Worm (Caenorhabditis elegans): ENCODE results near the gene inx-10.
A peak's percentile ranks its signal among the peaks of the same experiment; 100 is the strongest.

The inx-10 gene

DNA sequence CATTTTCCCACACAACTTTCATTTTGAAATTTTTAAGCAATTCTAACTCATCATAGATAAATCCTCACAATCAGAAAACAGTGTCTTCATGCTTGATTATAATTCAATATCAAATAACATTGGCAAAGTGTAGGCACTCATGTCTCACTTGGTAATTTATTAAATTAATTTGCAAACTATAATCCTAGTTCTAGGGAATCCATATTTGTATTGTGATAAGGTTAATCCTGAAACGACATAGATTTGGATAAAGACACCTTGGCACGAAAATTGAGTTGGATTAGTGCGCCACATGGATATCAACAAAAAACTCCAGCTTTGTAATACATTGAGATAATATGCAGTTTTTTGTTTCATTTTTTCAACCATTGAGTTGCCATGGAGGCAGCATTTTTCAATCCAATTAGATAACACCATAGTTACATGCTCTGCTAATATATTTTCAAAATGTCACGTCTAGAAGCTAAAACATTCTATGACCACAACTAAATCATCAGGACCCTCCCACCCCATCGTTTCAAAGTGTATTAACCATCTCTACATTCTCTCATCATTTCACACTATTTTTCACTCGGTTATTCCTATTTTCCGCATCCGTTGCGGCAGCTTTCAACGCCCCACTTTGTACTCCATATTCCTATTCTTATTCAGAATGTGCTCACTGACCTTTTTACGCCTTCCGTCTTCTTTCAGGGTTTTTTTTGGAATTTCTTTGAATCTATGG lies 23.4 kb downstream of the inx-10 start:
- TF ChIP-seq Y53G8AR.9 (GFP tag; conservative IDR thresholded peaks at IDR 0.05): no peak
- no peak for TF ChIP-seq bed-1 (GFP tag; IDR thresholded peaks at IDR 0.05)
- TF ChIP-seq attf-3 (GFP tag; conservative IDR thresholded peaks at IDR 0.05): no peak
- TF ChIP-seq snpc-1.1 (tag; optimal IDR thresholded peaks at IDR 0.05; ENCODE audit: insufficient read depth): no peak
- TF ChIP-seq ztf-18 (tag; optimal IDR thresholded peaks at IDR 0.05): no peak
- TF ChIP-seq somi-1 (GFP tag; optimal IDR thresholded peaks at IDR 0.05): no peak
- TF ChIP-seq hsf-1 (GFP tag; IDR thresholded peaks at IDR 0.05): no peak
- TF ChIP-seq F37B4.10 (GFP tag; IDR thresholded peaks at IDR 0.05): no peak
- no peak for TF ChIP-seq nhr-179 (tag; optimal IDR thresholded peaks at IDR 0.05)
- no peak for TF ChIP-seq atf-7 (tag; optimal IDR thresholded peaks at IDR 0.05)
- no peak for TF ChIP-seq nfyb-1 (GFP tag; IDR thresholded peaks at IDR 0.05)
- TF ChIP-seq akir-1 (GFP tag; optimal IDR thresholded peaks at IDR 0.05): no peak
- no peak for TF ChIP-seq madf-10 (tag; optimal IDR thresholded peaks at IDR 0.05)
- no peak for TF ChIP-seq F55B11.4 (tag; optimal IDR thresholded peaks at IDR 0.05; ENCODE audit: borderline replicate concordance, insufficient read depth)
- no peak for TF ChIP-seq Y95B8A.8 (GFP tag; IDR thresholded peaks at IDR 0.05)
- TF ChIP-seq lin-26 (GFP tag; IDR thresholded peaks at IDR 0.05): no peak

- TF ChIP-seq hlh-26 (GFP tag; conservative IDR thresholded peaks at IDR 0.05) (no peak), F37B4.10 (GFP tag; IDR thresholded peaks at IDR 0.05) (0 out of 2 replicates have a peak, but pooled peaks have one; percentile 44)
Observed at ce11 chrV:9181669-9182250, 25.5 kb downstream of the inx-10 start, which contains the start of gene ptr-1. TSS of gene ptr-1 (minus strand) at chrV:9181719.

DNA sequence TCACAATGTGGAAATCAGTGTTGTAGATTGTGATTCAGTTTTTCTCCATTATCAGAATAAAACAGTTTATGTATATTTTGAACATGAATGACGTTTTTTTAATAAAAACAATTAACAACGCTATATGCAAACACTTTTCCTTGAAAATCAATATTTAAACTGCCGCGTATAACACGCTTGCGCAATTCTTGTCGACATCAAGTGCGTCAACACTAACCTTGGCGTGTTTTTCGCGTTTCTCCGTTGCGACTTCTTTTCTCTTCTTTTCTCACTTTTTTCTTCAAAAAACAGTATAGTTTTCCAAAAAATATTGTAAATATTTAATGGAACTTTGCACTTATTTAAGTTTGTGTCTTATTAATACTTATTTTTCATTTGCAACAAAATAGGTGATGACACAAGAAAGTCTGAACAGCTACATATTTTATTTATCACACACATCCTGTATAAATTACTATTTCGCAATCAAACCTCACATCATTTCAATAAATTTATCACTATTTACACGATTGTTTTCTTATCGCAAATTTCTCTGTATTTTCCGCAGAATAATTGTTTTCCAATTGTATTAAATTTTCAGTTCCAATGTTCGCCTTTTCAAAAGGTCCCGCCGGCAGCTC lies 31.9 kb downstream of the inx-10 start, which contains the start of gene spas-1:
TSS of gene spas-1 (plus strand) at position 572 of the 620 bp plus-strand sequence.
- TF ChIP-seq ets-4 (GFP tag; optimal IDR thresholded peaks at IDR 0.05) (no peak), lin-35 (GFP tag; optimal IDR thresholded peaks at IDR 0.05) (peak; percentile 23 to 96 (median 81)), Y53G8AR.9 (GFP tag; conservative IDR thresholded peaks at IDR 0.05) (0 out of 2 replicates have a peak, but pooled peaks have one; percentile 22), snpc-1.1 (tag; optimal IDR thresholded peaks at IDR 0.05; ENCODE audit: insufficient read depth) (peak; percentile 16), fkh-3 (tag; optimal IDR thresholded peaks at IDR 0.05) (no peak), attf-6 (GFP tag; IDR thresholded peaks at IDR 0.05) (no peak), nfya-1 (tag; optimal IDR thresholded peaks at IDR 0.05; ENCODE audit: borderline replicate concordance, insufficient read depth) (no peak), F23B12.7 (tag; optimal IDR thresholded peaks at IDR 0.05; ENCODE audit: insufficient read depth) (peak; percentile 88), hmg-1.2 (GFP tag; IDR thresholded peaks at IDR 0.05) (peak; percentile 29; the same call in 1 of the 2 replicates), cebp-1 (GFP tag; IDR thresholded peaks at IDR 0.05) (0 out of 2 replicates have a peak, but pooled peaks have one; percentile 37), cebp-1 (tag; optimal IDR thresholded peaks at IDR 0.05) (peak; percentile 89), K12H6.12 (tag; optimal IDR thresholded peaks at IDR 0.05) (peak; percentile 48), lin-40 (tag; optimal IDR thresholded peaks at IDR 0.05) (peak; percentile 86), ztf-18 (tag; optimal IDR thresholded peaks at IDR 0.05) (peak; percentile 98), dox-1 (GFP tag; IDR thresholded peaks at IDR 0.05) (peak; percentile 85), ztf-3 (GFP tag; optimal IDR thresholded peaks at IDR 0.05) (no peak), F22D6.2 (tag; optimal IDR thresholded peaks at IDR 0.05) (peak; percentile 26), ceh-27 (GFP tag; optimal IDR thresholded peaks at IDR 0.05) (peak; percentile 56), ztf-26 (tag; optimal IDR thresholded peaks at IDR 0.05) (peak; percentile 56), ceh-91 (GFP tag; IDR thresholded peaks at IDR 0.05) (no peak), pbrm-1 (GFP tag; IDR thresholded peaks at IDR 0.05) (peak; percentile 83; the same call in 1 of the 2 replicates), attf-3 (GFP tag; conservative IDR thresholded peaks at IDR 0.05) (0 out of 2 replicates have a peak, but pooled peaks have one; percentile 14), mcd-1 (GFP tag; IDR thresholded peaks at IDR 0.05) (peak; percentile 84), B0261.1 (tag; optimal IDR thresholded peaks at IDR 0.05) (no peak), snpc-1.3 (tag; optimal IDR thresholded peaks at IDR 0.05; ENCODE audit: insufficient read depth) (no peak), F57A8.1 (GFP tag; optimal IDR thresholded peaks at IDR 0.05) (no peak), F33H1.4 (GFP tag; IDR thresholded peaks at IDR 0.05) (peak; percentile 52), ZK185.1 (tag; optimal IDR thresholded peaks at IDR 0.05; ENCODE audit: poor library complexity, severe bottlenecking) (peak; percentile 46)

Data from whole organism, young adult.